Worm (Caenorhabditis elegans) whole organism, mixed stage, embryonic: ENCODE results near the gene irld-6.

Experiments
- drap-1 ChIP-seq: fragments of 200-800 bp; sonication (Bioruptor generic); optimal IDR thresholded peaks from 3 replicates; lab custom pipeline; 2018; ENCODE audit warnings: mild to moderate bottlenecking, missing genetic modification characterization, missing compliant biosample characterization
- hlh-1 ChIP-seq: fragments of 150-350 bp; optimal IDR thresholded peaks from 2 replicates; lab custom pipeline; 2014; ENCODE audit warnings: missing biosample characterization, missing genetic modification reagents, missing genetic modification characterization
- nhr-12 ChIP-seq: fragments of 150-350 bp; optimal IDR thresholded peaks from 2 replicates; lab custom pipeline; 2014; ENCODE audit warnings: missing biosample characterization, missing genetic modification characterization
- unc-62 ChIP-seq: fragments of 150-350 bp; optimal IDR thresholded peaks from 2 replicates; lab custom pipeline; 2014; ENCODE audit warnings: missing biosample characterization, missing genetic modification reagents, missing genetic modification characterization

DNA sequence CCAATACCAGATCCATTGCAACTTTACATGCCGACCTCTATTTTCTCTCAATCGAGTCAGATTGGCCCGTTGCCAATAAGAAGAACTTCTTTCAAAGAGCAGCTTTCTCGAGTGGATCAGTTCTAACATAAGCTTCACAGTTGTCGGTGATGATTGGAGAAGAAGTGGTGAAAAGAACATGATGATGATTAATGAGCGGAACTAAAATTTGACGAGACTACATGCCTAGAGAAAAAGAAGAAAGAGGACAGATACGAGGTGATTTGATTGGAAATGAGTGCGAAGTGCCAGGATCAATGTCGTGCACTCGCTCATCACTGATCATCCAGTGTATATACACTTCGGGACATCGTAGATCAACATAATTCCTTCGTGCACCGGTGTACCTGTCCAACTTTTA is 28.9 kb downstream of the irld-6 start:
- peak; percentile 13 for TF ChIP-seq hlh-1 (tag; lab: Kevin White, UChicago)
- TF ChIP-seq nhr-12 (tag; lab: Kevin White, UChicago) = no peak
- no peak for TF ChIP-seq drap-1
- TF ChIP-seq unc-62 (GFP tag; lab: Kevin White, UChicago) = peak; percentile 98
